Worm (Caenorhabditis elegans) whole organism, young adult: ENCODE measurements around the gene grp-1.

Source experiments
- B0035.1 ChIP-seq: sonication (generic microtip); optimal IDR thresholded peaks from 2 replicates; lab custom pipeline; 2016; ENCODE audit warnings: missing genetic modification characterization, mild to moderate bottlenecking, missing compliant biosample characterization, missing genotype, missing genetic modification reagents
- B0336.3 ChIP-seq: fragments of 200-800 bp; sonication (Bioruptor generic); IDR thresholded peaks from 2 replicates; pipeline ENCODE4 v1.3.6; 2022; ENCODE audit warnings: missing genetic modification characterization, missing compliant biosample characterization
- D2030.7 ChIP-seq: fragments of 200-800 bp; sonication (Bioruptor generic); IDR thresholded peaks from 2 replicates; pipeline ENCODE4 v1.3.6; 2022; ENCODE audit warnings: missing genetic modification reagents, missing genetic modification characterization, missing compliant biosample characterization
- F22D6.2 ChIP-seq: sonication (generic microtip); optimal IDR thresholded peaks from 2 replicates; lab custom pipeline; 2016; ENCODE audit warnings: mild to moderate bottlenecking, missing genetic modification characterization, missing compliant biosample characterization
- F39B2.1 ChIP-seq: fragments of 200-800 bp; sonication (Bioruptor generic); IDR thresholded peaks from 2 replicates; pipeline ENCODE4 v1.3.6; 2022; ENCODE audit warnings: missing genetic modification reagents, missing genetic modification characterization, missing compliant biosample characterization
- F57A8.1 ChIP-seq: fragments of 200-800 bp; sonication (Bioruptor generic); optimal IDR thresholded peaks from 2 replicates; lab custom pipeline; 2018; ENCODE audit warnings: mild to moderate bottlenecking, missing genetic modification characterization, moderate library complexity, missing compliant biosample characterization
- F57C9.4 ChIP-seq: sonication (generic microtip); optimal IDR thresholded peaks from 2 replicates; lab custom pipeline; 2017; ENCODE audit warnings: mild to moderate bottlenecking, missing genetic modification characterization, missing compliant biosample characterization
- Y56A3A.18 ChIP-seq: fragments of 200-800 bp; sonication (Bioruptor generic); IDR thresholded peaks from 2 replicates; pipeline ENCODE4 v1.3.6; 2022; ENCODE audit warnings: missing genetic modification reagents, missing genetic modification characterization, missing compliant biosample characterization
- Y67H2A.10 ChIP-seq: fragments of 200-800 bp; sonication (Bioruptor generic); conservative IDR thresholded peaks from 2 replicates; pipeline ENCODE4 v1.3.6; 2022; ENCODE audit warnings: missing genetic modification reagents, missing genetic modification characterization, missing compliant biosample characterization
- Y79H2A.3 ChIP-seq: fragments of 200-800 bp; sonication (Bioruptor generic); conservative IDR thresholded peaks from 2 replicates; pipeline ENCODE4 v1.3.6; 2022; ENCODE audit warnings: missing genetic modification reagents, missing genetic modification characterization, missing compliant biosample characterization
- ZK185.1 ChIP-seq: sonication (generic microtip); optimal IDR thresholded peaks from 2 replicates; lab custom pipeline; 2016; ENCODE audit warnings: mild to moderate bottlenecking, missing genetic modification characterization, missing compliant biosample characterization; ENCODE audit not compliant: poor library complexity, severe bottlenecking
- attf-5 ChIP-seq: fragments of 200-800 bp; sonication (Bioruptor generic); optimal IDR thresholded peaks from 2 replicates; lab custom pipeline; 2018; ENCODE audit warnings: mild to moderate bottlenecking, missing genetic modification characterization, missing compliant biosample characterization
- attf-6 ChIP-seq: fragments of 200-800 bp; sonication (Bioruptor generic); IDR thresholded peaks from 2 replicates; pipeline ENCODE4 v1.3.6; 2022; ENCODE audit warnings: missing genetic modification reagents, missing genetic modification characterization, missing compliant biosample characterization
- cebp-1 ChIP-seq, 2 experiments: fragments of 200-800 bp in 1 of 2; sonication (Bioruptor generic) in 1 of 2; sonication (generic microtip) in 1 of 2; IDR thresholded peaks in 1 of 2; optimal IDR thresholded peaks in 1 of 2; 2 replicates each; pipeline versions ENCODE4 v1.3.6 to Lab custom; 2017 to 2022; ENCODE audit warnings: missing compliant biosample characterization in 2 of 2, missing genetic modification characterization in 2 of 2, mild to moderate bottlenecking in 1 of 2, missing genetic modification reagents in 1 of 2, moderate library complexity in 1 of 2
- ceh-91 ChIP-seq: fragments of 200-800 bp; sonication (Bioruptor generic); IDR thresholded peaks from 2 replicates; pipeline ENCODE4 v1.3.6; 2022; ENCODE audit warnings: missing genetic modification reagents, missing genetic modification characterization, missing compliant biosample characterization
- dox-1 ChIP-seq: fragments of 200-800 bp; sonication (Bioruptor generic); IDR thresholded peaks from 2 replicates; pipeline ENCODE4 v1.3.6; 2022; ENCODE audit warnings: missing genetic modification reagents, missing genetic modification characterization, missing compliant biosample characterization
- efl-1 ChIP-seq: fragments of 150-350 bp; optimal IDR thresholded peaks from 2 replicates; lab custom pipeline; 2014; ENCODE audit warnings: missing biosample characterization, missing genetic modification reagents, missing genetic modification characterization
- egl-44 ChIP-seq: fragments of 200-800 bp; sonication (Bioruptor generic); IDR thresholded peaks from 2 replicates; pipeline ENCODE4 v1.3.6; 2022; ENCODE audit warnings: missing genetic modification reagents, missing genetic modification characterization, missing compliant biosample characterization
- hlh-26 ChIP-seq: fragments of 200-800 bp; sonication (Bioruptor generic); conservative IDR thresholded peaks from 2 replicates; pipeline ENCODE4 v1.3.6; 2022; ENCODE audit warnings: missing genetic modification reagents, missing genetic modification characterization, missing compliant biosample characterization
- hmg-20 ChIP-seq: fragments of 200-800 bp; sonication (Bioruptor generic); IDR thresholded peaks from 2 replicates; pipeline ENCODE4 v1.3.6; 2022; ENCODE audit warnings: missing genetic modification reagents, missing genetic modification characterization, missing compliant biosample characterization
- hsf-1 ChIP-seq: fragments of 200-800 bp; sonication (Bioruptor generic); IDR thresholded peaks from 2 replicates; pipeline ENCODE4 v1.3.6; 2022; ENCODE audit warnings: missing genetic modification reagents, missing genetic modification characterization, missing compliant biosample characterization
- let-607 ChIP-seq, 2 experiments: fragments of 200-800 bp in 1 of 2; sonication (Bioruptor generic) in 1 of 2; sonication (generic microtip) in 1 of 2; optimal IDR thresholded peaks; 2 replicates each; lab custom pipeline; 2016 to 2018; ENCODE audit warnings: mild to moderate bottlenecking in 2 of 2, missing compliant biosample characterization in 2 of 2, missing genetic modification characterization in 2 of 2, moderate library complexity in 2 of 2, missing genotype in 1 of 2
- lsl-1 ChIP-seq: fragments of 200-800 bp; sonication (Bioruptor generic); optimal IDR thresholded peaks from 2 replicates; lab custom pipeline; 2018; ENCODE audit warnings: mild to moderate bottlenecking, missing genetic modification characterization, moderate library complexity, missing compliant biosample characterization
- madf-6 ChIP-seq: fragments of 200-800 bp; sonication (Bioruptor generic); IDR thresholded peaks from 2 replicates; pipeline ENCODE4 v1.3.6; 2022; ENCODE audit warnings: missing genetic modification reagents, missing genetic modification characterization, missing compliant biosample characterization
- madf-8 ChIP-seq: fragments of 200-800 bp; sonication (Bioruptor generic); conservative IDR thresholded peaks from 2 replicates; pipeline ENCODE4 v1.3.6; 2022; ENCODE audit warnings: missing genetic modification reagents, missing genetic modification characterization, missing compliant biosample characterization
- mcd-1 ChIP-seq: fragments of 200-800 bp; sonication (Bioruptor generic); IDR thresholded peaks from 2 replicates; pipeline ENCODE4 v1.3.6; 2022; ENCODE audit warnings: missing genetic modification reagents, missing genetic modification characterization, missing compliant biosample characterization
- mel-28 ChIP-seq: sonication (generic microtip); optimal IDR thresholded peaks from 2 replicates; lab custom pipeline; 2016; ENCODE audit warnings: borderline replicate concordance, mild to moderate bottlenecking, missing genetic modification characterization, missing compliant biosample characterization
- nhr-80 ChIP-seq: sonication (generic microtip); optimal IDR thresholded peaks from 2 replicates; lab custom pipeline; 2016; ENCODE audit warnings: missing genetic modification characterization, missing compliant biosample characterization
- somi-1 ChIP-seq: fragments of 200-800 bp; sonication (Bioruptor generic); optimal IDR thresholded peaks from 2 replicates; lab custom pipeline; 2018; ENCODE audit warnings: mild to moderate bottlenecking, missing genetic modification characterization, missing compliant biosample characterization
- tbp1 ChIP-seq: fragments of 200-800 bp; sonication (Bioruptor generic); optimal IDR thresholded peaks from 2 replicates; lab custom pipeline; 2018; ENCODE audit warnings: mild to moderate bottlenecking, missing genetic modification characterization, missing compliant biosample characterization
- unc-62 ChIP-seq: fragments of 150-350 bp; optimal IDR thresholded peaks from 2 replicates; lab custom pipeline; 2014; ENCODE audit warnings: missing biosample characterization, missing genetic modification reagents, missing genetic modification characterization
- ztf-18 ChIP-seq: sonication (generic microtip); optimal IDR thresholded peaks from 2 replicates; lab custom pipeline; 2016; ENCODE audit warnings: missing genotype, mild to moderate bottlenecking, missing genetic modification characterization, missing compliant biosample characterization
- ztf-22 ChIP-seq: fragments of 200-800 bp; sonication (Bioruptor generic); optimal IDR thresholded peaks from 2 replicates; lab custom pipeline; 2018; ENCODE audit warnings: mild to moderate bottlenecking, missing genetic modification characterization, moderate library complexity, missing compliant biosample characterization

Gene grp-1

ce11 chrIII:8133346-8133745 lies 47.8 kb downstream of the grp-1 start, which contains the start of gene C14B9.2:
TSS of gene C14B9.2 (plus strand) at chrIII:8133665.
- TF ChIP-seq attf-5 (peak; percentile 24), ztf-18 (tag; lab: Kevin White, UChicago) (no peak), ZK185.1 (tag; lab: Kevin White, UChicago) (no peak), hmg-20 (no peak), mel-28 (tag; lab: Kevin White, UChicago) (no peak), Y79H2A.3 (GFP tag; lab: Robert Waterston, UW) (no peak), nhr-80 (tag; lab: Kevin White, UChicago) (peak; percentile 55), madf-6 (GFP tag; lab: Robert Waterston, UW) (no peak), hlh-26 (no peak), madf-8 (GFP tag; lab: Robert Waterston, UW) (no peak), egl-44 (GFP tag; lab: Robert Waterston, UW) (no peak), Y67H2A.10 (GFP tag; lab: Robert Waterston, UW) (no peak), hsf-1 (no peak), efl-1 (GFP tag; lab: Kevin White, UChicago) (no peak), ztf-22 (GFP tag; lab: Kevin White, UChicago) (no peak), F39B2.1 (no peak), ceh-91 (no peak), let-607 (tag; optimal IDR thresholded peaks at IDR 0.05; lab: Kevin White, UChicago) (peak; percentile 59 to 88), tbp1 (GFP tag; lab: Kevin White, UChicago) (no peak), dox-1 (0 out of 2 replicates have a peak, but pooled peaks have one; percentile 34), cebp-1 (GFP tag; IDR thresholded peaks at IDR 0.05; lab: Robert Waterston, UW) (no peak), cebp-1 (tag; optimal IDR thresholded peaks at IDR 0.05; lab: Kevin White, UChicago) (no peak), D2030.7 (GFP tag; lab: Robert Waterston, UW) (no peak), B0336.3 (GFP tag; lab: Robert Waterston, UW) (no peak), attf-6 (no peak), unc-62 (GFP tag; lab: Kevin White, UChicago) (no peak), F22D6.2 (no peak), F57A8.1 (no peak)

ce11 chrIII:8136517-8137099 lies 51.1 kb downstream of the grp-1 start:
- TF ChIP-seq nhr-80 (tag; lab: Kevin White, UChicago) (no peak), B0035.1 (tag; lab: Kevin White, UChicago) (no peak), Y56A3A.18 (no peak), F57A8.1 (no peak)

- TF ChIP-seq F57C9.4 (tag; lab: Kevin White, UChicago) (no peak), mcd-1 (GFP tag; lab: Robert Waterston, UW) (no peak), lsl-1 (GFP tag; lab: Kevin White, UChicago) (no peak), somi-1 (GFP tag; lab: Kevin White, UChicago) (no peak), attf-5 (no peak)
- TF ChIP-seq, all 124 proteins: peak for 0
Observed at ce11 chrIII:8137777-8138176, 52.3 kb downstream of the grp-1 start, which contains the start of gene hsp-12.2. TSS of gene hsp-12.2 (plus strand) at chrIII:8138077.
